Worm (Caenorhabditis elegans): Measurements from ENCODE around the gene C09H10.5.

ce11 chrII:11050678-11051077, 52.9 kb downstream of the C09H10.5 start:
- no peak for TF ChIP-seq hnd-1 (tag; optimal IDR thresholded peaks at IDR 0.05)
- TF ChIP-seq aly-1 (tag; optimal IDR thresholded peaks at IDR 0.05), result no peak
- TF ChIP-seq sea-1 (GFP tag; conservative IDR thresholded peaks at IDR 0.05), result no peak
- no peak for TF ChIP-seq B0310.2 (tag; optimal IDR thresholded peaks at IDR 0.05)
- TF ChIP-seq ama-1 (optimal IDR thresholded peaks at IDR 0.05), result no peak
- no peak for TF ChIP-seq F13C5.2 (tag; optimal IDR thresholded peaks at IDR 0.05)
- no peak for TF ChIP-seq tbx-37 (GFP tag; conservative IDR thresholded peaks at IDR 0.05)
- no peak for TF ChIP-seq ets-7 (tag; optimal IDR thresholded peaks at IDR 0.05)
- TF ChIP-seq pes-1 (GFP tag; IDR thresholded peaks at IDR 0.05), result no peak
- TF ChIP-seq flt-1 (GFP tag; IDR thresholded peaks at IDR 0.05), result no peak
- TF ChIP-seq ceh-13 (GFP tag; optimal IDR thresholded peaks at IDR 0.05), result no peak
- TF ChIP-seq scrt-1 (GFP tag; IDR thresholded peaks at IDR 0.05), result no peak
- TF ChIP-seq ceh-36 (tag; optimal IDR thresholded peaks at IDR 0.05), result no peak
- TF ChIP-seq tra-4 (tag; optimal IDR thresholded peaks at IDR 0.05), result no peak
